Worm (Caenorhabditis elegans) whole organism, L1 larva: Measurements from ENCODE around the gene R04B5.11.

ENCODE experiments used
- C04F5.9 ChIP-seq: sonication (generic microtip); optimal IDR thresholded peaks from 2 replicates; lab custom pipeline; 2016; ENCODE audit warnings: missing genetic modification characterization, missing compliant biosample characterization
- alr-1 ChIP-seq: fragments of 200-800 bp; sonication (Bioruptor generic); optimal IDR thresholded peaks from 2 replicates; lab custom pipeline; 2018; ENCODE audit warnings: borderline replicate concordance, mild to moderate bottlenecking, missing genetic modification characterization, missing compliant biosample characterization
- efl-1 ChIP-seq, 4 experiments: fragments of 150-350 bp; optimal IDR thresholded peaks in 3 of 4; peaks in 1 of 4; 1 replicate in 1 of 4; 2 replicates in 3 of 4; lab custom pipeline; 2014; ENCODE audit warnings: missing biosample characterization in 2 of 4, missing genetic modification characterization in 2 of 4, missing genetic modification reagents in 2 of 4
- ets-5 ChIP-seq: fragments of 200-800 bp; sonication (Bioruptor generic); IDR thresholded peaks from 2 replicates; pipeline ENCODE4 v1.3.6; 2022; ENCODE audit warnings: missing genetic modification characterization, missing compliant biosample characterization
- lin-35 ChIP-seq, 2 experiments: fragments of 150-350 bp; optimal IDR thresholded peaks; 2 replicates each; lab custom pipeline; 2014; ENCODE audit warnings: missing biosample characterization in 2 of 2, missing genetic modification characterization in 2 of 2, missing genetic modification reagents in 2 of 2
- tbx-2 ChIP-seq: sonication (generic microtip); optimal IDR thresholded peaks from 2 replicates; lab custom pipeline; 2016; ENCODE audit warnings: missing genetic modification characterization, missing compliant biosample characterization

DNA sequence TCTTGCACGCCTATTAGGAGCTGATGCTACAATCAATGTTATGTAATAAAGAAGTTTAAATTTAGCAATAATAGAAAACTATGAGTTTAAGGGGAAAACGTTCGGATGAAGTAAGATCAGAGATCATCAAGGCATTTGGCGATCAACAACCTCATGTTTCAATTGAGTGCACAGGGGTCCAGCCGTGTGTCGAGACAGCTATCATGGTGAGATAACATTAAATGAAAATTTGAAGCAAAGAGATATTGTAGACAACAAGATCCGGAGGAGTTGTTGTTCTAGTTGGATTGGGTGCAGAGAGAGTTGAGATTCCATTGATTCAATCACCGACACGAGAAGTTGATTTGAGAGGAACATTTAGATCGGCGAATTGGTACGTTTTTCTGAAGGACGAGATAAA is 4.9 kb downstream of the R04B5.11 start:
- no peak for TF ChIP-seq C04F5.9 (tag; lab: Kevin White, UChicago)
- TF ChIP-seq efl-1 (optimal IDR thresholded peaks at IDR 0.05; lab: Kevin White, UChicago): no peak
- TF ChIP-seq efl-1 (GFP tag; optimal IDR thresholded peaks at IDR 0.05 in 1 of 2; lab: Kevin White, UChicago): no peak
- TF ChIP-seq alr-1 (tag; lab: Kevin White, UChicago): no peak
- no peak for TF ChIP-seq lin-35 (GFP tag; optimal IDR thresholded peaks at IDR 0.05; lab: Kevin White, UChicago)
- no peak for TF ChIP-seq tbx-2 (tag; lab: Kevin White, UChicago)
- no peak for TF ChIP-seq ets-5
